Fruit fly (Drosophila melanogaster) whole organism, embryonic: ENCODE measurements around the gene CG10431.

ENCODE experiments used
- Aef1 ChIP-seq: fragments of 200-800 bp; sonication (Bioruptor generic); IDR thresholded peaks from 3 replicates; pipeline ENCODE4 v1.3.6; 2022; ENCODE audit warnings: missing biosample characterization, missing genetic modification characterization
- Blimp-1 ChIP-seq: fragments of 200-800 bp; sonication (Bioruptor generic); optimal IDR thresholded peaks from 3 replicates; lab custom pipeline; 2018; ENCODE audit warnings: missing biosample characterization, missing genetic modification characterization, mild to moderate bottlenecking, moderate library complexity, missing genetic modification reagents
- CG10565 ChIP-seq: fragments of 200-800 bp; sonication (Bioruptor generic); optimal IDR thresholded peaks from 3 replicates; lab custom pipeline; 2016; ENCODE audit warnings: missing biosample characterization, mild to moderate bottlenecking, missing genetic modification characterization
- CG11398 ChIP-seq: fragments of 200-800 bp; sonication (Bioruptor generic); optimal IDR thresholded peaks from 2 replicates; lab custom pipeline; 2016; ENCODE audit warnings: missing biosample characterization, missing genetic modification characterization
- CG12769 ChIP-seq: fragments of 200-800 bp; sonication (Bioruptor generic); optimal IDR thresholded peaks from 2 replicates; lab custom pipeline; 2019; ENCODE audit warnings: missing biosample characterization, mild to moderate bottlenecking, missing genetic modification characterization, moderate library complexity
- CG12942 ChIP-seq: fragments of 200-800 bp; sonication (Bioruptor generic); optimal IDR thresholded peaks from 3 replicates; lab custom pipeline; 2016; ENCODE audit warnings: missing biosample characterization, missing genetic modification characterization
- CG13624 ChIP-seq: fragments of 200-800 bp; sonication (Bioruptor generic); optimal IDR thresholded peaks from 2 replicates; lab custom pipeline; 2016; ENCODE audit warnings: missing biosample characterization, missing genetic modification characterization
- CG15479 ChIP-seq: fragments of 200-800 bp; sonication (Bioruptor generic); optimal IDR thresholded peaks from 3 replicates; lab custom pipeline; 2019; ENCODE audit warnings: missing biosample characterization, mild to moderate bottlenecking, missing genetic modification characterization, moderate library complexity
- CG15696 ChIP-seq: fragments of 200-800 bp; sonication (Bioruptor generic); optimal IDR thresholded peaks from 2 replicates; lab custom pipeline; 2019; ENCODE audit warnings: missing biosample characterization, mild to moderate bottlenecking, missing genetic modification characterization, moderate library complexity
- CG16779 ChIP-seq: fragments of 200-800 bp; sonication (Bioruptor generic); IDR thresholded peaks from 2 replicates; pipeline ENCODE4 v1.3.6; 2022; ENCODE audit warnings: missing biosample characterization, missing genetic modification characterization
- CG1792 ChIP-seq: fragments of 200-800 bp; sonication (Bioruptor generic); optimal IDR thresholded peaks from 2 replicates; lab custom pipeline; 2016; ENCODE audit warnings: missing biosample characterization, missing genetic modification characterization
- CG2199 ChIP-seq: fragments of 200-800 bp; sonication (Bioruptor generic); IDR thresholded peaks from 3 replicates; pipeline ENCODE4 v1.3.6; 2022; ENCODE audit warnings: missing biosample characterization, missing genetic modification characterization
- CG2889 ChIP-seq: fragments of 200-800 bp; sonication (Bioruptor generic); IDR thresholded peaks from 3 replicates; pipeline ENCODE4 v1.3.6; 2022; ENCODE audit warnings: missing biosample characterization, missing genetic modification characterization
- CG30020 ChIP-seq: fragments of 200-800 bp; optimal IDR thresholded peaks from 2 replicates; lab custom pipeline; 2019; ENCODE audit warnings: missing biosample characterization, mild to moderate bottlenecking, missing genetic modification characterization, moderate library complexity
- CG34224 ChIP-seq: fragments of 200-800 bp; sonication (Bioruptor generic); IDR thresholded peaks from 3 replicates; pipeline ENCODE4 v1.3.6; 2022; ENCODE audit warnings: missing biosample characterization, missing genetic modification characterization; ENCODE audit not compliant: partially characterized antibody
- CG6175 ChIP-seq: fragments of 200-800 bp; sonication (Bioruptor generic); IDR thresholded peaks from 3 replicates; pipeline ENCODE4 v1.3.6; 2022; ENCODE audit warnings: missing biosample characterization, missing genetic modification characterization
- CG7271 ChIP-seq: fragments of 200-800 bp; sonication (Bioruptor generic); optimal IDR thresholded peaks from 2 replicates; lab custom pipeline; 2018; ENCODE audit warnings: missing biosample characterization, mild to moderate bottlenecking, missing genetic modification characterization, moderate library complexity
- CG7745 ChIP-seq: fragments of 200-800 bp; sonication (Bioruptor generic); optimal IDR thresholded peaks from 2 replicates; lab custom pipeline; 2018; ENCODE audit warnings: missing biosample characterization, mild to moderate bottlenecking, missing genetic modification characterization, moderate library complexity
- CG7963 ChIP-seq: fragments of 200-800 bp; sonication (Bioruptor generic); IDR thresholded peaks from 3 replicates; pipeline ENCODE4 v1.3.6; 2022; ENCODE audit warnings: missing biosample characterization, missing genetic modification characterization; ENCODE audit not compliant: partially characterized antibody
- CG8388 ChIP-seq: fragments of 200-800 bp; sonication (Bioruptor generic); optimal IDR thresholded peaks from 2 replicates; lab custom pipeline; 2019; ENCODE audit warnings: missing biosample characterization, mild to moderate bottlenecking, missing genetic modification characterization, moderate library complexity
- CG8478 ChIP-seq: fragments of >200 bp; optimal IDR thresholded peaks from 2 replicates; lab custom pipeline; 2018
- CG9727 ChIP-seq: fragments of 200-800 bp; sonication (Bioruptor generic); optimal IDR thresholded peaks from 3 replicates; lab custom pipeline; 2017; ENCODE audit warnings: missing biosample characterization, mild to moderate bottlenecking, missing genetic modification characterization
- CG9817 ChIP-seq: fragments of 200-800 bp; sonication (Bioruptor generic); optimal IDR thresholded peaks from 2 replicates; lab custom pipeline; 2018; ENCODE audit warnings: missing biosample characterization, mild to moderate bottlenecking, missing genetic modification characterization, moderate library complexity
- CrebB ChIP-seq: fragments of 200-800 bp; sonication (Bioruptor generic); optimal IDR thresholded peaks from 3 replicates; lab custom pipeline; 2018; ENCODE audit warnings: missing biosample characterization, mild to moderate bottlenecking, missing genetic modification characterization
- Doc2 ChIP-seq: fragments of 200-800 bp; sonication (Bioruptor generic); IDR thresholded peaks from 2 replicates; pipeline ENCODE4 v1.3.6; 2022; ENCODE audit warnings: missing biosample characterization, missing genetic modification characterization
- Dref ChIP-seq: fragments of 200-800 bp; sonication (Bioruptor generic); IDR thresholded peaks from 2 replicates; pipeline ENCODE4 v1.3.6; 2022; ENCODE audit warnings: missing biosample characterization, missing genetic modification characterization
- E2f1 ChIP-seq: fragments of 200-800 bp; sonication (Bioruptor generic); IDR thresholded peaks from 2 replicates; pipeline ENCODE4 v1.3.6; 2022; ENCODE audit warnings: missing biosample characterization, missing genetic modification characterization
- H2.0 ChIP-seq: fragments of 200-800 bp; sonication (Bioruptor generic); IDR thresholded peaks from 2 replicates; pipeline ENCODE4 v1.3.6; 2022; ENCODE audit warnings: missing biosample characterization, missing genetic modification characterization
- Hr78 ChIP-seq, 2 experiments: fragments of 200-800 bp in 1 of 2; fragments of >200 bp in 1 of 2; sonication (Bioruptor generic) in 1 of 2; optimal IDR thresholded peaks; 2 replicates each; lab custom pipeline; 2017 to 2019; ENCODE audit warnings: missing biosample characterization in 2 of 2, missing genetic modification characterization in 2 of 2, mild to moderate bottlenecking in 1 of 2, moderate library complexity in 1 of 2
- Nf-YC ChIP-seq: fragments of 200-800 bp; optimal IDR thresholded peaks from 3 replicates; lab custom pipeline; 2019; ENCODE audit warnings: missing biosample characterization, mild to moderate bottlenecking, missing genetic modification characterization, moderate library complexity
- Poxn ChIP-seq: fragments of 200-800 bp; sonication (Bioruptor generic); IDR thresholded peaks from 2 replicates; pipeline ENCODE4 v1.3.6; 2022; ENCODE audit warnings: missing biosample characterization, missing genetic modification characterization
- Rfx ChIP-seq: fragments of 200-800 bp; sonication (Bioruptor generic); IDR thresholded peaks from 2 replicates; pipeline ENCODE4 v1.3.6; 2022; ENCODE audit warnings: missing biosample characterization, missing genetic modification characterization
- Sox102F ChIP-seq: fragments of 200-800 bp; sonication (Bioruptor generic); optimal IDR thresholded peaks from 2 replicates; lab custom pipeline; 2018; ENCODE audit warnings: missing biosample characterization, mild to moderate bottlenecking, missing genetic modification characterization, moderate library complexity
- ac ChIP-seq: fragments of 200-800 bp; sonication (Bioruptor generic); optimal IDR thresholded peaks from 3 replicates; lab custom pipeline; 2017; ENCODE audit warnings: missing biosample characterization, mild to moderate bottlenecking, missing genetic modification characterization
- cg ChIP-seq: fragments of 200-800 bp; sonication (Bioruptor generic); optimal IDR thresholded peaks from 3 replicates; lab custom pipeline; 2019; ENCODE audit warnings: missing biosample characterization, mild to moderate bottlenecking, missing genetic modification characterization, moderate library complexity
- chm ChIP-seq: fragments of 200-800 bp; sonication (Bioruptor generic); IDR thresholded peaks from 2 replicates; pipeline ENCODE4 v1.3.6; 2022; ENCODE audit warnings: missing biosample characterization, missing genetic modification characterization
- dan ChIP-seq: fragments of 200-800 bp; sonication (Bioruptor generic); IDR thresholded peaks from 2 replicates; pipeline ENCODE4 v1.3.6; 2022; ENCODE audit warnings: missing biosample characterization, missing genetic modification characterization
- gem ChIP-seq: fragments of 200-800 bp; sonication (Bioruptor generic); optimal IDR thresholded peaks from 2 replicates; lab custom pipeline; 2019; ENCODE audit warnings: missing biosample characterization, mild to moderate bottlenecking, missing genetic modification characterization, moderate library complexity
- h ChIP-seq: fragments of >200 bp; optimal IDR thresholded peaks from 2 replicates; lab custom pipeline; 2017
- ham ChIP-seq: fragments of 200-800 bp; sonication (Bioruptor generic); IDR thresholded peaks from 2 replicates; pipeline ENCODE4 v1.3.6; 2022; ENCODE audit warnings: missing biosample characterization, missing genetic modification characterization
- nerfin-1 ChIP-seq: fragments of 200-800 bp; sonication (Bioruptor generic); optimal IDR thresholded peaks from 3 replicates; lab custom pipeline; 2019; ENCODE audit warnings: missing biosample characterization, mild to moderate bottlenecking, missing genetic modification characterization, moderate library complexity
- org-1 ChIP-seq: fragments of 200-800 bp; sonication (Bioruptor generic); optimal IDR thresholded peaks from 2 replicates; lab custom pipeline; 2017; ENCODE audit warnings: missing biosample characterization, missing genetic modification characterization
- sens ChIP-seq: fragments of 200-800 bp; sonication (Bioruptor generic); peaks from one replicate; lab custom pipeline; 2016; ENCODE audit warnings: missing biosample characterization, missing genetic modification characterization
- seq ChIP-seq: fragments of 200-800 bp; sonication (Bioruptor generic); IDR thresholded peaks from 2 replicates; pipeline ENCODE4 v1.3.6; 2022; ENCODE audit warnings: missing biosample characterization, missing genetic modification characterization
- sna ChIP-seq: fragments of 200-800 bp; sonication (Bioruptor generic); IDR thresholded peaks from 2 replicates; pipeline ENCODE4 v1.3.6; 2022; ENCODE audit warnings: missing biosample characterization, missing genetic modification characterization; ENCODE audit not compliant: partially characterized antibody
- tll ChIP-seq, 2 experiments: fragments of 200-800 bp in 1 of 2; fragments of >200 bp in 1 of 2; sonication (Bioruptor generic) in 1 of 2; optimal IDR thresholded peaks; 2 replicates each; lab custom pipeline; 2017 to 2019; ENCODE audit warnings: missing biosample characterization in 2 of 2, missing genetic modification characterization in 2 of 2, mild to moderate bottlenecking in 1 of 2, moderate library complexity in 1 of 2
- tx ChIP-seq: fragments of 200-800 bp; sonication (Bioruptor generic); optimal IDR thresholded peaks from 2 replicates; lab custom pipeline; 2016; ENCODE audit warnings: missing biosample characterization, missing genetic modification characterization
- z ChIP-seq: fragments of 200-800 bp; sonication (Bioruptor generic); IDR thresholded peaks from 3 replicates; pipeline ENCODE4 v1.3.6; 2022; ENCODE audit warnings: missing biosample characterization, missing genetic modification characterization
- zen2 ChIP-seq: fragments of 200-800 bp; sonication (Bioruptor generic); IDR thresholded peaks from 3 replicates; pipeline ENCODE4 v1.3.6; 2022; ENCODE audit warnings: missing biosample characterization, missing genetic modification characterization; ENCODE audit not compliant: partially characterized antibody

The CG10431 gene

DNA sequence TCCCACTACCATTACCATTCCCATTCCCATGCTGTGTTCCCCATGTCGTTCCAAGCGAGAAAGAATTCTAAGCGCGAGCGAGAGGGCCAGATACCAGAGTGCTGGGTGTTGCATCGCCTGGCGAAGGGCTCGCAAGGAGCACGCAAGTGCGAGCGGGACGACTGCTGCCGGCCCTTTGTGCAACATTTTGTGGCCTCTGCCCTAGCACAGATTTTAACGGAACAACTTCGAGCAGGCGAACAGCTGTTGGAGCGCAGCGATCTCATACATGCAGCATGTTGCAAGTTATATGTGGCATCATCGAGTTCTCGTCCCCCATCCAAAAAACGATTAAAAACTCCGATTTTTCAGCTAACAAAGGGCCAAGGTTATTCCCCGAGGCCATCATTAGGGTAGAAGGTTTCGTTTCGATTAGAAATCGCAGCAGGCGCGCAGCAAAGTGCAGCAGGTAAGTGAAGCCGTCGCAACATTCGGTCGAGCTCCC lies 27.0 kb upstream of the CG10431 start (continued):
- TF ChIP-seq CG9727 (GFP tag; lab: Kevin White, UChicago) (no peak), Dref (GFP tag; lab: Robert Waterston, UW) (0 out of 2 replicates have a peak, but pooled peaks have one; percentile 23), CG7271 (tag; lab: Kevin White, UChicago) (no peak), CG34224 (0 out of 3 replicates have a peak, but pooled peaks have one; percentile 12), Nf-YC (tag; lab: Kevin White, UChicago) (peak; percentile 10), CG2199 (GFP tag; lab: Robert Waterston, UW) (peak; percentile 84; the same call in 1 of the 3 replicates), Hr78 (GFP tag; optimal IDR thresholded peaks at IDR 0.05; lab: Kevin White, UChicago) (peak in 1 of 2 experiments; percentile 93), CG9817 (tag; lab: Kevin White, UChicago) (no peak), chm (no peak), z (GFP tag; lab: Robert Waterston, UW) (peak; percentile 71; the same call in 1 of the 3 replicates), cg (GFP tag; lab: Kevin White, UChicago) (peak; percentile 35), Doc2 (GFP tag; lab: Robert Waterston, UW) (no peak), CG1792 (GFP tag; lab: Kevin White, UChicago) (no peak), Rfx (GFP tag; lab: Robert Waterston, UW) (no peak), zen2 (peak; percentile 27; the same call in 1 of the 3 replicates), CG12769 (tag; lab: Kevin White, UChicago) (peak; percentile 39), CrebB (tag; lab: Kevin White, UChicago) (no peak), tx (GFP tag; lab: Kevin White, UChicago) (no peak), CG6175 (GFP tag; lab: Robert Waterston, UW) (peak; percentile 88), CG13624 (GFP tag; lab: Kevin White, UChicago) (no peak), nerfin-1 (tag; lab: Kevin White, UChicago) (peak; percentile 78), tll (GFP tag; optimal IDR thresholded peaks at IDR 0.05; lab: Kevin White, UChicago) (peak in 1 of 2 experiments; percentile 22), CG16779 (GFP tag; lab: Robert Waterston, UW) (no peak), sens (GFP tag; lab: Kevin White, UChicago) (peak; percentile 61), dan (GFP tag; lab: Robert Waterston, UW) (no peak), CG15479 (GFP tag; lab: Kevin White, UChicago) (peak; percentile 73), sna (peak; percentile 64), h (lab: Kevin White, UChicago) (no peak), CG30020 (tag; lab: Kevin White, UChicago) (no peak), CG8478 (peak; percentile 90), CG7745 (tag; lab: Kevin White, UChicago) (no peak)

DNA sequence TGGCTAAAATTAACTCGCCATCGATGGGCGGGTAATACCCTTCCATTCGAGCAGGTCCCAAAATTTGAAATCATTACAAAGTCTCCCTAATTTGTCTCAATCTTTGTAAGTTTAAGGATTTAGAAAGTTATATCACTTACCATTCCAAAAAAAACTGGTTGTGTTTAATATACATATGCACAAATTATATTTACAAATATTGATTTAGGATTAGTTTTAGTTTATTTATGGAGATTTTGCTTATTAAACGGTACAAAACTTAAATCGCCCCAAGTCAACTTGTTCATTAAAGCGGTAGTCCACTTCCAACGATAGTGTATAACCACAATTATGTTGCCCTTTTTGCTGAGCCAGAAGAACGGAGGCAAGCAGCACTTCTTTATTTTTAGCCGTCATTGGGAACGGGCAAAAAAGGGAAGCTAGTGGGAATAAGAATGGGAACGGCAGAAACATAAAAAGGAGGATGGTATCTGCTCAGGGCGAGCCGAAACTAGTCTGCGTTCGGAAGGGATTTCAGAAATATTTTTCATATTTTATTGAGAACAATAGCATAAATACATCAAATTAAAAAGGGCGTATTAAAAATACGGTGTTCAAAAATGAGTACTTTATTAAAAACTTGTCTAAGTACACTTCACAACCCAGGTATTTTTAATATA lies 26.3 kb upstream of the CG10431 start:
- TF ChIP-seq CG12942 (GFP tag; lab: Kevin White, UChicago): peak; percentile 48
- TF ChIP-seq zen2: no peak
- TF ChIP-seq H2.0: 0 out of 2 replicates have a peak, but pooled peaks have one; percentile 10
- no peak for TF ChIP-seq CG11398
- TF ChIP-seq E2f1 (GFP tag; lab: Robert Waterston, UW): 0 out of 2 replicates have a peak, but pooled peaks have one; percentile 24
- TF ChIP-seq CG9817 (tag; lab: Kevin White, UChicago): peak; percentile 38
- TF ChIP-seq CG8388 (GFP tag; lab: Kevin White, UChicago): peak; percentile 75
- peak; percentile 91 for TF ChIP-seq gem
- peak; percentile 85 for TF ChIP-seq Sox102F (GFP tag; lab: Kevin White, UChicago)
- no peak for TF ChIP-seq seq (GFP tag; lab: Robert Waterston, UW)
- peak; percentile 13; the same call in 1 of the 3 replicates for TF ChIP-seq Aef1 (GFP tag; lab: Robert Waterston, UW)
- peak; percentile 28 for TF ChIP-seq CG15696 (tag; lab: Kevin White, UChicago)
- TF ChIP-seq Poxn (GFP tag; lab: Robert Waterston, UW): no peak
- peak; percentile 54 for TF ChIP-seq org-1 (GFP tag; lab: Kevin White, UChicago)
- TF ChIP-seq CG2889: no peak
- no peak for TF ChIP-seq CG7963 (GFP tag; lab: Robert Waterston, UW)
- TF ChIP-seq dan (GFP tag; lab: Robert Waterston, UW): no peak
- no peak for TF ChIP-seq ac (GFP tag; lab: Kevin White, UChicago)
- TF ChIP-seq Blimp-1 (GFP tag; lab: Kevin White, UChicago): peak; percentile 81
- TF ChIP-seq CG10565 (GFP tag; lab: Kevin White, UChicago): no peak
- no peak for TF ChIP-seq ham (GFP tag; lab: Robert Waterston, UW)
